Fruit fly (Drosophila melanogaster): ENCODE results near the gene CG15357.

CG15357 gene

dm6 chr2L:1970312-1970929 is 24.9 kb upstream of the CG15357 start, which contains the start of gene erm (continued):
- TF ChIP-seq Nf-YC (tag; optimal IDR thresholded peaks at IDR 0.05) (peak; percentile 97), ewg (GFP tag; optimal IDR thresholded peaks at IDR 0.05) (peak; percentile 79), Deaf1 (tag; optimal IDR thresholded peaks at IDR 0.05) (peak; percentile 76), Opbp (GFP tag; IDR thresholded peaks at IDR 0.05; ENCODE audit: partially characterized antibody) (0 out of 3 replicates have a peak, but pooled peaks have one; percentile 38), zfh2 (GFP tag; optimal IDR thresholded peaks at IDR 0.05) (no peak), repo (GFP tag; optimal IDR thresholded peaks at IDR 0.05) (no peak), ftz-f1 (GFP tag; optimal IDR thresholded peaks at IDR 0.05) (peak; percentile 46), cg (GFP tag; optimal IDR thresholded peaks at IDR 0.05) (peak; percentile 92), CG4424 (GFP tag; optimal IDR thresholded peaks at IDR 0.05) (no peak), MTF-1 (GFP tag; optimal IDR thresholded peaks at IDR 0.05; ENCODE audit: borderline replicate concordance) (peak; percentile 74), Ets65A (GFP tag) (peak; percentile 9), gsb-n (tag; optimal IDR thresholded peaks at IDR 0.05) (peak; percentile 76), HLH54F (GFP tag; optimal IDR thresholded peaks at IDR 0.05) (no peak), CkIIα-i1 (GFP tag; IDR thresholded peaks at IDR 0.05) (no peak), CG14965 (GFP tag; optimal IDR thresholded peaks at IDR 0.05; ENCODE audit: borderline replicate concordance) (no peak), CG11398 (GFP tag; optimal IDR thresholded peaks at IDR 0.05) (no peak), CG3726 (GFP tag; IDR thresholded peaks at IDR 0.05) (no peak), Rfx (GFP tag; IDR thresholded peaks at IDR 0.05) (no peak), Jarid2 (GFP tag; optimal IDR thresholded peaks at IDR 0.05) (peak; percentile 14), Asciz (GFP tag; optimal IDR thresholded peaks at IDR 0.05) (no peak)

dm6 chr2L:1967861-1968260 is 22.4 kb upstream of the CG15357 start:
- TF ChIP-seq Pdp1 (GFP tag; optimal IDR thresholded peaks at IDR 0.05) (peak in 1 of 2 experiments; percentile 71), nmo (GFP tag; optimal IDR thresholded peaks at IDR 0.05) (no peak), Ets65A (GFP tag) (peak; percentile 57)

dm6 chr2L:1967301-1967700 is 21.8 kb upstream of the CG15357 start:
- TF ChIP-seq HmgZ (tag; optimal IDR thresholded peaks at IDR 0.05) (no peak), Elba2 (GFP tag; optimal IDR thresholded peaks at IDR 0.05) (no peak), CG11456 (GFP tag; IDR thresholded peaks at IDR 0.05) (0 out of 3 replicates have a peak, but pooled peaks have one; percentile 5), CG6254 (GFP tag; optimal IDR thresholded peaks at IDR 0.05) (no peak), tgo (GFP tag; IDR thresholded peaks at IDR 0.05) (no peak), seq (GFP tag; IDR thresholded peaks at IDR 0.05) (peak; percentile 64; the same call in 1 of the 2 replicates), CG13296 (GFP tag; optimal IDR thresholded peaks at IDR 0.05) (no peak), gcm2 (GFP tag; optimal IDR thresholded peaks at IDR 0.05) (no peak), Nf-YC (tag; optimal IDR thresholded peaks at IDR 0.05) (peak; percentile 76), Nf-YB (GFP tag; optimal IDR thresholded peaks at IDR 0.05) (peak; percentile 83), ash1 (GFP tag; optimal IDR thresholded peaks at IDR 0.05) (no peak), gcm (GFP tag; optimal IDR thresholded peaks at IDR 0.05) (peak; percentile 44), gsb-n (tag; optimal IDR thresholded peaks at IDR 0.05) (peak; percentile 67)

dm6 chr2L:1961932-1962496 is 16.5 kb upstream of the CG15357 start:
- TF ChIP-seq Nf-YC (tag; optimal IDR thresholded peaks at IDR 0.05) (peak; percentile 13), CG13296 (GFP tag; optimal IDR thresholded peaks at IDR 0.05) (no peak), NC2α (GFP tag; optimal IDR thresholded peaks at IDR 0.05) (no peak), tll (GFP tag; optimal IDR thresholded peaks at IDR 0.05) (peak in 1 of 2 experiments; percentile 76), Hey (tag; optimal IDR thresholded peaks at IDR 0.05) (peak; percentile 97), ro (GFP tag; IDR thresholded peaks at IDR 0.05) (no peak), CG18476 (GFP tag; optimal IDR thresholded peaks at IDR 0.05) (peak; percentile 44), CG13894 (tag; optimal IDR thresholded peaks at IDR 0.05) (no peak), Myb (GFP tag; optimal IDR thresholded peaks at IDR 0.05) (no peak), wdn (GFP tag; IDR thresholded peaks at IDR 0.05) (no peak), MBD-R2 (GFP tag; IDR thresholded peaks at IDR 0.05) (no peak), CG4360 (GFP tag; IDR thresholded peaks at IDR 0.05) (peak; percentile 70)
